Fruit fly (Drosophila melanogaster) whole organism, embryonic: ENCODE data around the gene CG14131.
A peak's percentile ranks its signal among the peaks of the same experiment; 100 is the strongest.

Experiments
- Adf1 ChIP-seq: fragments of 200-800 bp; sonication (Bioruptor generic); IDR thresholded peaks from 2 replicates; pipeline ENCODE4 v1.3.6; 2022; ENCODE audit warnings: missing biosample characterization, missing genetic modification characterization
- Awh ChIP-seq: fragments of 200-800 bp; sonication (Bioruptor generic); IDR thresholded peaks from 2 replicates; pipeline ENCODE4, ENCODE4 v1.3.6; 2022; ENCODE audit warnings: missing biosample characterization, missing genetic modification characterization
- CG10209 ChIP-seq: fragments of 200-800 bp; sonication (Bioruptor generic); optimal IDR thresholded peaks from 3 replicates; lab custom pipeline; 2017; ENCODE audit warnings: missing biosample characterization, mild to moderate bottlenecking, missing genetic modification characterization, missing genetic modification reagents
- CG10267 ChIP-seq: fragments of 200-800 bp; sonication (Bioruptor generic); optimal IDR thresholded peaks from 2 replicates; lab custom pipeline; 2018; ENCODE audit warnings: missing biosample characterization, mild to moderate bottlenecking, missing genetic modification characterization, moderate library complexity
- CG10959 ChIP-seq: fragments of 200-800 bp; sonication (Bioruptor generic); IDR thresholded peaks from 2 replicates; pipeline ENCODE4 v1.3.6; 2022; ENCODE audit warnings: missing biosample characterization, missing genetic modification characterization
- CG12155 ChIP-seq: fragments of 200-800 bp; sonication (Bioruptor generic); optimal IDR thresholded peaks from 3 replicates; lab custom pipeline; 2016; ENCODE audit warnings: missing biosample characterization, missing genetic modification characterization
- CG12744 ChIP-seq: fragments of 200-800 bp; sonication (Bioruptor generic); optimal IDR thresholded peaks from 2 replicates; lab custom pipeline; 2016; ENCODE audit warnings: missing biosample characterization, missing genetic modification characterization
- CG13894 ChIP-seq: fragments of 200-800 bp; sonication (Bioruptor generic); optimal IDR thresholded peaks from 3 replicates; lab custom pipeline; 2018; ENCODE audit warnings: missing biosample characterization, mild to moderate bottlenecking, missing genetic modification characterization, moderate library complexity
- CG15479 ChIP-seq: fragments of 200-800 bp; sonication (Bioruptor generic); optimal IDR thresholded peaks from 3 replicates; lab custom pipeline; 2019; ENCODE audit warnings: missing biosample characterization, mild to moderate bottlenecking, missing genetic modification characterization, moderate library complexity
- CG15514 ChIP-seq: fragments of 200-800 bp; sonication (Bioruptor generic); optimal IDR thresholded peaks from 3 replicates; lab custom pipeline; 2017; ENCODE audit warnings: missing biosample characterization, missing genetic modification characterization, mild to moderate bottlenecking, moderate library complexity, missing genetic modification reagents
- CG1832 ChIP-seq: fragments of 200-800 bp; sonication (Bioruptor generic); optimal IDR thresholded peaks from 2 replicates; lab custom pipeline; 2017; ENCODE audit warnings: missing biosample characterization, mild to moderate bottlenecking, missing genetic modification characterization, inconsistent platforms
- CG30431 ChIP-seq: fragments of 200-800 bp; sonication (Bioruptor generic); optimal IDR thresholded peaks from 2 replicates; lab custom pipeline; 2017; ENCODE audit warnings: missing biosample characterization, missing genetic modification characterization
- CG32767 ChIP-seq: fragments of 200-800 bp; sonication (Bioruptor generic); IDR thresholded peaks from 2 replicates; pipeline ENCODE4 v1.3.6; 2022; ENCODE audit warnings: missing biosample characterization, missing genetic modification characterization
- CG3847 ChIP-seq: fragments of 200-800 bp; sonication (Bioruptor generic); IDR thresholded peaks from 2 replicates; pipeline ENCODE4 v1.3.6; 2022; ENCODE audit warnings: missing biosample characterization, missing genetic modification characterization
- CG3995 ChIP-seq: fragments of 200-800 bp; sonication (Bioruptor generic); optimal IDR thresholded peaks from 3 replicates; lab custom pipeline; 2016; ENCODE audit warnings: missing biosample characterization, missing genetic modification characterization
- CG4404 ChIP-seq: fragments of 200-800 bp; sonication (Bioruptor generic); IDR thresholded peaks from 2 replicates; pipeline ENCODE4 v1.3.6; 2022; ENCODE audit warnings: missing biosample characterization, missing genetic modification characterization
- CG7987 ChIP-seq: fragments of 200-800 bp; sonication (Bioruptor generic); optimal IDR thresholded peaks from 2 replicates; lab custom pipeline; 2018; ENCODE audit warnings: missing biosample characterization, mild to moderate bottlenecking, missing genetic modification characterization, moderate library complexity
- CG8765 ChIP-seq: fragments of 200-800 bp; sonication (Bioruptor generic); IDR thresholded peaks from 2 replicates; pipeline ENCODE4 v1.3.6; 2022; ENCODE audit warnings: missing biosample characterization, missing genetic modification characterization
- CG9932 ChIP-seq: fragments of 200-800 bp; sonication (Bioruptor generic); IDR thresholded peaks from 2 replicates; pipeline ENCODE4 v1.3.6; 2022; ENCODE audit warnings: missing biosample characterization, missing genetic modification characterization
- CHES-1-like ChIP-seq: fragments of 200-800 bp; sonication (Bioruptor generic); optimal IDR thresholded peaks from 2 replicates; lab custom pipeline; 2016; ENCODE audit warnings: missing biosample characterization, missing genetic modification characterization
- CTCF ChIP-seq: fragments of 200-800 bp; sonication (Bioruptor generic); optimal IDR thresholded peaks from 2 replicates; lab custom pipeline; 2017; ENCODE audit warnings: missing biosample characterization, mild to moderate bottlenecking, missing genetic modification characterization, moderate library complexity
- Camta ChIP-seq: fragments of 200-800 bp; sonication (Bioruptor generic); optimal IDR thresholded peaks from 2 replicates; lab custom pipeline; 2016; ENCODE audit warnings: missing biosample characterization, missing genetic modification characterization
- CrebB ChIP-seq: fragments of 200-800 bp; sonication (Bioruptor generic); optimal IDR thresholded peaks from 3 replicates; lab custom pipeline; 2018; ENCODE audit warnings: missing biosample characterization, mild to moderate bottlenecking, missing genetic modification characterization
- Deaf1 ChIP-seq: fragments of 200-800 bp; optimal IDR thresholded peaks from 3 replicates; lab custom pipeline; 2019; ENCODE audit warnings: missing biosample characterization, mild to moderate bottlenecking, missing genetic modification characterization, moderate library complexity
- Drgx ChIP-seq: fragments of 200-800 bp; sonication (Bioruptor generic); IDR thresholded peaks from 2 replicates; pipeline ENCODE4 v1.3.6; 2022; ENCODE audit warnings: missing biosample characterization, missing genetic modification characterization
- H2.0 ChIP-seq: fragments of 200-800 bp; sonication (Bioruptor generic); IDR thresholded peaks from 2 replicates; pipeline ENCODE4 v1.3.6; 2022; ENCODE audit warnings: missing biosample characterization, missing genetic modification characterization
- HLH3B ChIP-seq: fragments of 200-800 bp; sonication (Bioruptor generic); IDR thresholded peaks from 2 replicates; pipeline ENCODE4 v1.3.6; 2022; ENCODE audit warnings: missing biosample characterization, missing genetic modification characterization
- HLH4C ChIP-seq: fragments of 200-800 bp; sonication (Bioruptor generic); IDR thresholded peaks from 3 replicates; pipeline ENCODE4 v1.3.6; 2022; ENCODE audit warnings: missing biosample characterization, missing genetic modification characterization; ENCODE audit not compliant: partially characterized antibody
- HLHmδ ChIP-seq: fragments of 200-800 bp; sonication (Bioruptor generic); optimal IDR thresholded peaks from 2 replicates; lab custom pipeline; 2018; ENCODE audit warnings: missing biosample characterization, mild to moderate bottlenecking, missing genetic modification characterization, moderate library complexity
- Hey ChIP-seq: fragments of 200-800 bp; sonication (Bioruptor generic); optimal IDR thresholded peaks from 3 replicates; lab custom pipeline; 2018; ENCODE audit warnings: missing biosample characterization, mild to moderate bottlenecking, missing genetic modification characterization
- Meics ChIP-seq: fragments of 200-800 bp; sonication (Bioruptor generic); optimal IDR thresholded peaks from 2 replicates; lab custom pipeline; 2017; ENCODE audit warnings: missing biosample characterization, mild to moderate bottlenecking, missing genetic modification characterization
- NC2β ChIP-seq: fragments of 200-800 bp; sonication (Bioruptor generic); optimal IDR thresholded peaks from 2 replicates; lab custom pipeline; 2016; ENCODE audit warnings: missing biosample characterization, missing genetic modification characterization
- Side ChIP-seq: fragments of 200-800 bp; sonication (Bioruptor generic); optimal IDR thresholded peaks from 2 replicates; lab custom pipeline; 2016; ENCODE audit warnings: missing biosample characterization, missing genetic modification characterization
- ash1 ChIP-seq: fragments of 200-800 bp; sonication (Bioruptor generic); optimal IDR thresholded peaks from 2 replicates; lab custom pipeline; 2018; ENCODE audit warnings: missing biosample characterization, mild to moderate bottlenecking, missing genetic modification characterization
- bbx ChIP-seq: fragments of 200-800 bp; sonication (Bioruptor generic); IDR thresholded peaks from 2 replicates; pipeline ENCODE4 v1.3.6; 2022; ENCODE audit warnings: missing biosample characterization, missing genetic modification characterization; ENCODE audit not compliant: partially characterized antibody
- corto ChIP-seq: fragments of 200-800 bp; sonication (Bioruptor generic); optimal IDR thresholded peaks from 2 replicates; lab custom pipeline; 2016; ENCODE audit warnings: missing biosample characterization, mild to moderate bottlenecking, missing genetic modification characterization, moderate library complexity
- croc ChIP-seq: fragments of 200-800 bp; sonication (Bioruptor generic); conservative IDR thresholded peaks from 3 replicates; pipeline ENCODE4 v1.3.6; 2022; ENCODE audit warnings: missing biosample characterization, missing genetic modification characterization
- crol ChIP-seq: fragments of 200-800 bp; sonication (Bioruptor generic); IDR thresholded peaks from 2 replicates; pipeline ENCODE4 v1.3.6; 2022; ENCODE audit warnings: missing biosample characterization, missing genetic modification characterization
- dmrt11E ChIP-seq: fragments of 200-800 bp; sonication (Bioruptor generic); optimal IDR thresholded peaks from 3 replicates; lab custom pipeline; 2018; ENCODE audit warnings: missing biosample characterization, mild to moderate bottlenecking, missing genetic modification characterization, moderate library complexity
- dmrt99B ChIP-seq: fragments of 200-800 bp; sonication (Bioruptor generic); optimal IDR thresholded peaks from 2 replicates; lab custom pipeline; 2018; ENCODE audit warnings: missing biosample characterization, mild to moderate bottlenecking, missing genetic modification characterization, moderate library complexity
- ems ChIP-seq: fragments of 200-800 bp; sonication (Bioruptor generic); optimal IDR thresholded peaks from 3 replicates; lab custom pipeline; 2016; ENCODE audit warnings: missing biosample characterization, missing genetic modification characterization
- gce ChIP-seq: fragments of 200-800 bp; sonication (Bioruptor generic); IDR thresholded peaks from 3 replicates; pipeline ENCODE4 v1.3.6; 2022; ENCODE audit warnings: missing biosample characterization, missing genetic modification characterization
- gcm2 ChIP-seq: fragments of 200-800 bp; sonication (Bioruptor generic); optimal IDR thresholded peaks from 2 replicates; lab custom pipeline; 2016; ENCODE audit warnings: missing biosample characterization, missing genetic modification characterization
- lov ChIP-seq, 2 experiments: fragments of 200-800 bp in 1 of 2; fragments of >200 bp in 1 of 2; sonication (Bioruptor generic) in 1 of 2; IDR thresholded peaks in 1 of 2; optimal IDR thresholded peaks in 1 of 2; 2 replicates in 1 of 2; 3 replicates in 1 of 2; pipeline versions ENCODE4 v1.3.6 to Lab custom; 2017 to 2022; ENCODE audit warnings: missing biosample characterization in 1 of 2, missing genetic modification characterization in 1 of 2
- slbo ChIP-seq: fragments of 200-800 bp; sonication (Bioruptor generic); IDR thresholded peaks from 2 replicates; pipeline ENCODE4 v1.3.6; 2022; ENCODE audit warnings: missing biosample characterization, missing genetic modification characterization
- slou ChIP-seq: fragments of 200-800 bp; sonication (Bioruptor generic); optimal IDR thresholded peaks from 3 replicates; lab custom pipeline; 2016; ENCODE audit warnings: missing biosample characterization, missing genetic modification characterization
- slp2 ChIP-seq: fragments of 200-800 bp; sonication (Bioruptor generic); optimal IDR thresholded peaks from 2 replicates; lab custom pipeline; 2016; ENCODE audit warnings: missing biosample characterization, missing genetic modification characterization
- sob ChIP-seq: fragments of 200-800 bp; sonication (Bioruptor generic); IDR thresholded peaks from 2 replicates; pipeline ENCODE4 v1.3.6; 2022; ENCODE audit warnings: missing biosample characterization, missing genetic modification characterization
- sqz ChIP-seq: fragments of 200-800 bp; sonication (Bioruptor generic); optimal IDR thresholded peaks from 3 replicates; lab custom pipeline; 2018; ENCODE audit warnings: missing biosample characterization, mild to moderate bottlenecking, missing genetic modification characterization
- yki ChIP-seq: fragments of >200 bp; optimal IDR thresholded peaks from 3 replicates; lab custom pipeline; 2018
- z ChIP-seq: fragments of 200-800 bp; sonication (Bioruptor generic); IDR thresholded peaks from 3 replicates; pipeline ENCODE4 v1.3.6; 2022; ENCODE audit warnings: missing biosample characterization, missing genetic modification characterization
- zfh2 ChIP-seq: fragments of 200-800 bp; sonication (Bioruptor generic); optimal IDR thresholded peaks from 2 replicates; lab custom pipeline; 2016; ENCODE audit warnings: missing biosample characterization, missing genetic modification characterization

Gene CG14131

DNA sequence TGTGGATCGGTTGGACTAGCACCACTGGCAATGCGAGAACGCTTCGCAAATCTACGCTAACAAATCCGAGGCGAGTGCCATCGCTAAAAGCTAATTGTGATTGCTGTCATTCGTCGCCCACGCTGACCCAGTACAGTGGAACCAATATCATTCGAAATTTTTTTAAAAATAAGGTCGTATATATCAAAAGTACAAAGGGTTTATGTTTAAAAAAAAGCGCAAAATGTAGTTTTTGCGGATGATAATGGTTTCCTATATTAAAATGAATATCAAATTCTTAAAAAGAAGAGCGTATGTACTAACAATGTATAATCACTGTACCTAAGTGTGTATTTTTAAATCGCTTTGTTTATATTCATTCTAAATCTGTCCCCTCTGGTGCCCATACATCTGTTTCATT lies 8.4 kb downstream of the CG14131 start (continued):
- TF ChIP-seq ems (GFP tag; lab: Kevin White, UChicago) (no peak), Camta (GFP tag; lab: Kevin White, UChicago) (peak; percentile 19), bbx (GFP tag; lab: Robert Waterston, UW) (no peak), slou (GFP tag; lab: Kevin White, UChicago) (no peak), yki (no peak), Adf1 (GFP tag; lab: Robert Waterston, UW) (0 out of 2 replicates have a peak, but pooled peaks have one; percentile 24), Side (GFP tag; lab: Kevin White, UChicago) (no peak), slbo (GFP tag; lab: Robert Waterston, UW) (peak; percentile 65), CTCF (GFP tag; lab: Kevin White, UChicago) (no peak), HLH4C (GFP tag; lab: Robert Waterston, UW) (no peak), H2.0 (GFP tag; lab: Robert Waterston, UW) (peak; percentile 20; the same call in 1 of the 2 replicates), dmrt11E (tag; lab: Kevin White, UChicago) (no peak), NC2β (GFP tag; lab: Kevin White, UChicago) (no peak), CG13894 (tag; lab: Kevin White, UChicago) (no peak), Hey (tag; lab: Kevin White, UChicago) (no peak), lov (optimal IDR thresholded peaks at IDR 0.05; lab: Kevin White, UChicago) (no peak), lov (GFP tag; IDR thresholded peaks at IDR 0.05; lab: Robert Waterston, UW) (no peak), Drgx (peak; percentile 82), croc (GFP tag; lab: Robert Waterston, UW) (no peak), CG12744 (GFP tag; lab: Kevin White, UChicago) (no peak), CG12155 (GFP tag; lab: Kevin White, UChicago) (peak; percentile 23), dmrt99B (tag; lab: Kevin White, UChicago) (no peak), crol (GFP tag; lab: Robert Waterston, UW) (no peak), zfh2 (GFP tag; lab: Kevin White, UChicago) (peak; percentile 15), ash1 (GFP tag; lab: Kevin White, UChicago) (no peak), HLHmδ (GFP tag; lab: Kevin White, UChicago) (no peak), CrebB (tag; lab: Kevin White, UChicago) (no peak), gce (no peak), Deaf1 (no peak), sob (peak; percentile 62; the same call in 1 of the 2 replicates), CG8765 (no peak), CG15479 (GFP tag; lab: Kevin White, UChicago) (no peak), Awh (GFP tag; lab: Robert Waterston, UW) (no peak), HLH3B (peak; percentile 57), sqz (no peak), CG10267 (tag; lab: Kevin White, UChicago) (no peak), CG7987 (GFP tag; lab: Kevin White, UChicago) (no peak), CG3847 (GFP tag; lab: Robert Waterston, UW) (peak; percentile 46; the same call in 1 of the 2 replicates), CG1832 (GFP tag; lab: Kevin White, UChicago) (no peak), CG4404 (GFP tag; lab: Robert Waterston, UW) (no peak), corto (GFP tag; lab: Kevin White, UChicago) (no peak), CHES-1-like (GFP tag; lab: Kevin White, UChicago) (no peak), slp2 (no peak), CG30431 (GFP tag; lab: Kevin White, UChicago) (no peak), CG15514 (GFP tag; lab: Kevin White, UChicago) (no peak), CG10959 (GFP tag; lab: Robert Waterston, UW) (no peak), CG10209 (GFP tag; lab: Kevin White, UChicago) (peak; percentile 29), CG9932 (peak; percentile 75), gcm2 (no peak), CG32767 (GFP tag; lab: Robert Waterston, UW) (peak; percentile 47; the same call in 1 of the 2 replicates), CG3995 (GFP tag; lab: Kevin White, UChicago) (no peak), Meics (GFP tag; lab: Kevin White, UChicago) (peak; percentile 68), z (GFP tag; lab: Robert Waterston, UW) (no peak)
